Fruit fly (Drosophila melanogaster) whole organism, pupa: ENCODE results near the gene CG13724.

ENCODE experiments used
- CG10348 ChIP-seq: fragments of 200-800 bp; sonication (Bioruptor generic); IDR thresholded peaks from 2 replicates; pipeline ENCODE4 v1.3.6; 2022; ENCODE audit warnings: missing biosample characterization, missing genetic modification characterization
- CG12605 ChIP-seq: fragments of 200-800 bp; sonication (Bioruptor generic); IDR thresholded peaks from 2 replicates; pipeline ENCODE4 v1.3.6; 2022; ENCODE audit warnings: missing biosample characterization, missing genetic modification characterization
- CG13204 ChIP-seq: fragments of 200-800 bp; sonication (Bioruptor generic); optimal IDR thresholded peaks from 2 replicates; lab custom pipeline; 2018; ENCODE audit warnings: missing biosample characterization, mild to moderate bottlenecking, missing genetic modification characterization, moderate library complexity
- CG14655 ChIP-seq: fragments of 200-800 bp; sonication (Bioruptor generic); optimal IDR thresholded peaks from 3 replicates; lab custom pipeline; 2017; ENCODE audit warnings: mild to moderate bottlenecking, missing biosample characterization, missing genetic modification reagents, missing genetic modification characterization
- CG15710 ChIP-seq: fragments of 200-800 bp; sonication (Bioruptor generic); optimal IDR thresholded peaks from 2 replicates; lab custom pipeline; 2018; ENCODE audit warnings: missing biosample characterization, mild to moderate bottlenecking, missing genetic modification characterization, moderate library complexity
- CG17806 ChIP-seq: fragments of 200-800 bp; sonication (Bioruptor generic); optimal IDR thresholded peaks from 2 replicates; lab custom pipeline; 2018; ENCODE audit warnings: missing biosample characterization, mild to moderate bottlenecking, missing genetic modification characterization, moderate library complexity
- CG32121 ChIP-seq: fragments of 200-800 bp; sonication (Bioruptor generic); IDR thresholded peaks from 2 replicates; pipeline ENCODE4 v1.3.6; 2022; ENCODE audit warnings: missing biosample characterization, missing genetic modification characterization
- CG34367 ChIP-seq: fragments of 200-800 bp; sonication (Bioruptor generic); optimal IDR thresholded peaks from 2 replicates; lab custom pipeline; 2018; ENCODE audit warnings: missing biosample characterization, mild to moderate bottlenecking, missing genetic modification characterization
- CG4496 ChIP-seq: fragments of 200-800 bp; sonication (Bioruptor generic); IDR thresholded peaks from 3 replicates; pipeline ENCODE4 v1.3.6; 2022; ENCODE audit warnings: missing biosample characterization, missing genetic modification characterization
- CG8159 ChIP-seq: fragments of 200-800 bp; sonication (Bioruptor generic); optimal IDR thresholded peaks from 3 replicates; lab custom pipeline; 2018; ENCODE audit warnings: missing biosample characterization, mild to moderate bottlenecking, missing genetic modification characterization, moderate library complexity
- CG8301 ChIP-seq: fragments of 200-800 bp; sonication (Bioruptor generic); optimal IDR thresholded peaks from 2 replicates; lab custom pipeline; 2018; ENCODE audit warnings: missing biosample characterization, mild to moderate bottlenecking, missing genetic modification characterization
- CG9948 ChIP-seq: fragments of 200-800 bp; sonication (Bioruptor generic); optimal IDR thresholded peaks from 2 replicates; lab custom pipeline; 2018; ENCODE audit warnings: missing biosample characterization, mild to moderate bottlenecking, missing genetic modification characterization, moderate library complexity
- D1 ChIP-seq: fragments of 200-800 bp; sonication (Bioruptor generic); optimal IDR thresholded peaks from 2 replicates; lab custom pipeline; 2018; ENCODE audit warnings: missing biosample characterization, mild to moderate bottlenecking, missing genetic modification characterization, moderate library complexity
- EcR ChIP-seq: fragments of 200-800 bp; sonication (Bioruptor generic); optimal IDR thresholded peaks from 3 replicates; lab custom pipeline; 2019; ENCODE audit warnings: missing biosample characterization, missing genetic modification characterization, mild to moderate bottlenecking, moderate library complexity, missing genetic modification reagents
- Ets98B ChIP-seq: fragments of 200-800 bp; sonication (Bioruptor generic); IDR thresholded peaks from 2 replicates; pipeline ENCODE4 v1.3.6; 2022; ENCODE audit warnings: missing biosample characterization, missing genetic modification characterization
- Pif1A ChIP-seq: fragments of 200-800 bp; sonication (Bioruptor generic); optimal IDR thresholded peaks from 3 replicates; lab custom pipeline; 2016; ENCODE audit warnings: missing biosample characterization, missing genetic modification characterization
- Pif1B ChIP-seq: fragments of 200-800 bp; sonication (Bioruptor generic); optimal IDR thresholded peaks from 3 replicates; lab custom pipeline; 2016; ENCODE audit warnings: missing biosample characterization, missing genetic modification characterization
- Snoo ChIP-seq: fragments of 200-800 bp; sonication (Bioruptor generic); optimal IDR thresholded peaks from 3 replicates; lab custom pipeline; 2017; ENCODE audit warnings: missing biosample characterization, mild to moderate bottlenecking, missing genetic modification characterization, inconsistent platforms
- fd96Ca ChIP-seq: fragments of 200-800 bp; sonication (Bioruptor generic); IDR thresholded peaks from 3 replicates; pipeline ENCODE4 v1.3.6; 2022; ENCODE audit warnings: missing biosample characterization, missing genetic modification characterization
- gl ChIP-seq: fragments of 200-800 bp; sonication (Bioruptor generic); optimal IDR thresholded peaks from 2 replicates; lab custom pipeline; 2018; ENCODE audit warnings: missing biosample characterization, mild to moderate bottlenecking, missing genetic modification characterization
- rn ChIP-seq: fragments of 200-800 bp; sonication (Bioruptor generic); IDR thresholded peaks from 2 replicates; pipeline ENCODE4 v1.3.6; 2022; ENCODE audit warnings: missing biosample characterization, missing genetic modification characterization

Gene CG13724

dm6 chr3L:17322541-17322940 is at the start of gene CG13724:
Gene CG13724, plus strand, starts transcription at chr3L:17322841.
- no peak for TF ChIP-seq CG12605 (GFP tag; lab: Robert Waterston, UW)
- TF ChIP-seq gl (tag; lab: Kevin White, UChicago) = no peak
- TF ChIP-seq fd96Ca = no peak
- TF ChIP-seq CG13204 (GFP tag; lab: Kevin White, UChicago) = no peak
- no peak for TF ChIP-seq CG10348 (GFP tag; lab: Robert Waterston, UW)
- no peak for TF ChIP-seq Pif1B (GFP tag; lab: Kevin White, UChicago)
- no peak for TF ChIP-seq rn (GFP tag; lab: Robert Waterston, UW)
- TF ChIP-seq Ets98B (GFP tag; lab: Robert Waterston, UW) = no peak
- no peak for TF ChIP-seq CG14655
- no peak for TF ChIP-seq Snoo
- TF ChIP-seq CG32121 (GFP tag; lab: Robert Waterston, UW) = no peak
- no peak for TF ChIP-seq CG34367
- no peak for TF ChIP-seq Pif1A (GFP tag; lab: Kevin White, UChicago)
- no peak for TF ChIP-seq CG4496 (GFP tag; lab: Robert Waterston, UW)
- TF ChIP-seq CG9948 = no peak
- TF ChIP-seq D1 (tag; lab: Kevin White, UChicago) = no peak
- TF ChIP-seq CG15710 (tag; lab: Kevin White, UChicago) = no peak
- TF ChIP-seq CG17806 (tag; lab: Kevin White, UChicago) = no peak
- no peak for TF ChIP-seq CG8301

- TF ChIP-seq rn (GFP tag; lab: Robert Waterston, UW) (no peak), gl (tag; lab: Kevin White, UChicago) (no peak), CG12605 (GFP tag; lab: Robert Waterston, UW) (no peak), Pif1A (GFP tag; lab: Kevin White, UChicago) (no peak), CG13204 (GFP tag; lab: Kevin White, UChicago) (no peak), EcR (GFP tag; lab: Kevin White, UChicago) (no peak), fd96Ca (no peak), CG14655 (no peak), CG4496 (GFP tag; lab: Robert Waterston, UW) (no peak), CG9948 (no peak), Ets98B (GFP tag; lab: Robert Waterston, UW) (no peak), CG34367 (no peak), CG17806 (tag; lab: Kevin White, UChicago) (no peak), Snoo (no peak), CG8301 (no peak), Pif1B (GFP tag; lab: Kevin White, UChicago) (no peak), CG10348 (GFP tag; lab: Robert Waterston, UW) (no peak), CG32121 (GFP tag; lab: Robert Waterston, UW) (no peak), CG8159 (tag; lab: Kevin White, UChicago) (no peak), CG15710 (tag; lab: Kevin White, UChicago) (no peak)
Observed at dm6 chr3L:17292205-17292604, 30.4 kb upstream of the CG13724 start.

dm6 chr3L:17310509-17310908 is 12.1 kb upstream of the CG13724 start:
- peak; percentile 21 for TF ChIP-seq CG14655
- TF ChIP-seq CG8159 (tag; lab: Kevin White, UChicago) = no peak
- no peak for TF ChIP-seq fd96Ca
- no peak for TF ChIP-seq Pif1B (GFP tag; lab: Kevin White, UChicago)

dm6 chr3L:17316220-17316619 is 6.4 kb upstream of the CG13724 start:
- no peak for TF ChIP-seq CG15710 (tag; lab: Kevin White, UChicago)
- TF ChIP-seq rn (GFP tag; lab: Robert Waterston, UW) = no peak
- no peak for TF ChIP-seq CG32121 (GFP tag; lab: Robert Waterston, UW)
- no peak for TF ChIP-seq CG12605 (GFP tag; lab: Robert Waterston, UW)
- TF ChIP-seq CG14655 = no peak
- TF ChIP-seq CG10348 (GFP tag; lab: Robert Waterston, UW) = no peak
- no peak for TF ChIP-seq CG8159 (tag; lab: Kevin White, UChicago)
- no peak for TF ChIP-seq Snoo
- TF ChIP-seq fd96Ca = no peak
- no peak for TF ChIP-seq CG9948
- no peak for TF ChIP-seq CG13204 (GFP tag; lab: Kevin White, UChicago)
- TF ChIP-seq CG34367 = no peak
- TF ChIP-seq Pif1A (GFP tag; lab: Kevin White, UChicago) = no peak
- no peak for TF ChIP-seq D1 (tag; lab: Kevin White, UChicago)
- no peak for TF ChIP-seq gl (tag; lab: Kevin White, UChicago)
- no peak for TF ChIP-seq CG17806 (tag; lab: Kevin White, UChicago)
- no peak for TF ChIP-seq Ets98B (GFP tag; lab: Robert Waterston, UW)
- TF ChIP-seq CG4496 (GFP tag; lab: Robert Waterston, UW) = no peak
- no peak for TF ChIP-seq EcR (GFP tag; lab: Kevin White, UChicago)

dm6 chr3L:17320711-17321110 is 1.9 kb upstream of the CG13724 start, which contains the start of gene ND-24L:
Gene ND-24L, minus strand, starts transcription at chr3L:17320811.
- TF ChIP-seq Ets98B (GFP tag; lab: Robert Waterston, UW) = no peak
- TF ChIP-seq Snoo = no peak
- TF ChIP-seq CG14655 = no peak
- TF ChIP-seq CG10348 (GFP tag; lab: Robert Waterston, UW) = no peak
- no peak for TF ChIP-seq rn (GFP tag; lab: Robert Waterston, UW)

dm6 chr3L:17325418-17325817 is 2.8 kb downstream of the CG13724 start, which contains the start of gene CG13725:
Gene CG13725, minus strand, starts transcription at chr3L:17325518.
- TF ChIP-seq CG15710 (tag; lab: Kevin White, UChicago) (no peak), Pif1A (GFP tag; lab: Kevin White, UChicago) (no peak), CG34367 (no peak), CG12605 (GFP tag; lab: Robert Waterston, UW) (no peak), CG8159 (tag; lab: Kevin White, UChicago) (no peak), D1 (tag; lab: Kevin White, UChicago) (no peak), CG4496 (GFP tag; lab: Robert Waterston, UW) (no peak), CG14655 (no peak), fd96Ca (no peak), Snoo (no peak), CG17806 (tag; lab: Kevin White, UChicago) (no peak), Ets98B (GFP tag; lab: Robert Waterston, UW) (no peak), CG10348 (GFP tag; lab: Robert Waterston, UW) (no peak)
